Worm (Caenorhabditis elegans): Measurements from ENCODE around the gene ZK1127.5.

The ZK1127.5 gene

ce11 chrII:7057860-7058259 is 7.4 kb downstream of the ZK1127.5 start, which contains the start of gene cth-2:
TSS of gene cth-2 (minus strand) at chrII:7057960.
- TF ChIP-seq egrh-3 (GFP tag; IDR thresholded peaks at IDR 0.05) (no peak), let-607 (tag; optimal IDR thresholded peaks at IDR 0.05) (no peak), rec-8 (tag; optimal IDR thresholded peaks at IDR 0.05) (no peak), nhr-80 (tag; optimal IDR thresholded peaks at IDR 0.05) (peak; percentile 8)

DNA sequence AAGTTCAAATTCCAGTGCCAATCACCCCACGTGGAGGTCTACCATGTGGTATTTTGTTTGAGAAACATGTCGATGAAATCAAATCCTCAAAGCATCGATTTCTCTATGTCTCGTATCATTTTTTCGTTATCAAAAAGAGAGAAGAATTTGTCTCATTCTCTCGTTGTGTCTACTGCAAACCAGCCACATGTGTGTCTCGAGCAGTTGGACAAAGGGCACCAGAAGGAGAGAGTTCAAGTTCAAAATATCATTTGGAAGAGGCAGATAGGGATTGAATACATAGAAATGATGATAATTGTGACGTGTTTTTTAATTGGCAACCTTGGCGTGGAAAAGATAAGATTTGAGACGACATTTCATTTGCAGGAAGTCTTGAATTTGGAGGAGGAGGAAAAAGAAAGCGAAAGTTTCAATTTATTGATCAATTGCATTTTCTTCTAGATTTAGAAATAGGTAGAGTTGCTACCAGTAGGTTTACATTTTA is 8.8 kb downstream of the ZK1127.5 start:
- peak in 1 of 3 experiments; percentile 39 for TF ChIP-seq lin-35 (GFP tag; optimal IDR thresholded peaks at IDR 0.05)
- TF ChIP-seq lin-26 (GFP tag; IDR thresholded peaks at IDR 0.05), result 0 out of 2 replicates have a peak, but pooled peaks have one; percentile 53
- peak; percentile 53; the same call in 1 of the 2 replicates for TF ChIP-seq pbrm-1 (GFP tag; IDR thresholded peaks at IDR 0.05)
- no peak for TF ChIP-seq mes-4 (tag; optimal IDR thresholded peaks at IDR 0.05)
- TF ChIP-seq rec-8 (tag; optimal IDR thresholded peaks at IDR 0.05), result no peak
- no peak for TF ChIP-seq cebp-1 (GFP tag; IDR thresholded peaks at IDR 0.05)
- TF ChIP-seq cebp-1 (tag; optimal IDR thresholded peaks at IDR 0.05), result peak; percentile 55
- no peak for TF ChIP-seq nhr-179 (tag; optimal IDR thresholded peaks at IDR 0.05)
- peak; percentile 70 for TF ChIP-seq nhr-80 (tag; optimal IDR thresholded peaks at IDR 0.05)
- peak; percentile 3 for TF ChIP-seq die-1 (tag; optimal IDR thresholded peaks at IDR 0.05)
- TF ChIP-seq let-607 (tag; optimal IDR thresholded peaks at IDR 0.05), result peak in 1 of 2 experiments; percentile 36
- peak; percentile 29 for TF ChIP-seq lin-54 (GFP tag; optimal IDR thresholded peaks at IDR 0.05)
- no peak for TF ChIP-seq ccch-3 (GFP tag; optimal IDR thresholded peaks at IDR 0.05)
- TF ChIP-seq ztf-26 (tag; optimal IDR thresholded peaks at IDR 0.05), result peak; percentile 36
- TF ChIP-seq sptf-2 (GFP tag; optimal IDR thresholded peaks at IDR 0.05), result no peak
- 0 out of 2 replicates have a peak, but pooled peaks have one; percentile 36 for TF ChIP-seq Y56A3A.18 (GFP tag; IDR thresholded peaks at IDR 0.05)
- TF ChIP-seq somi-1 (GFP tag; optimal IDR thresholded peaks at IDR 0.05), result peak; percentile 62
- TF ChIP-seq let-526 (GFP tag; IDR thresholded peaks at IDR 0.05), result 0 out of 2 replicates have a peak, but pooled peaks have one; percentile 21
- peak; percentile 62 for TF ChIP-seq attf-5 (GFP tag; optimal IDR thresholded peaks at IDR 0.05)
- TF ChIP-seq him-1 (tag; optimal IDR thresholded peaks at IDR 0.05), result no peak
- peak; percentile 43 for TF ChIP-seq lin-40 (tag; optimal IDR thresholded peaks at IDR 0.05)

DNA sequence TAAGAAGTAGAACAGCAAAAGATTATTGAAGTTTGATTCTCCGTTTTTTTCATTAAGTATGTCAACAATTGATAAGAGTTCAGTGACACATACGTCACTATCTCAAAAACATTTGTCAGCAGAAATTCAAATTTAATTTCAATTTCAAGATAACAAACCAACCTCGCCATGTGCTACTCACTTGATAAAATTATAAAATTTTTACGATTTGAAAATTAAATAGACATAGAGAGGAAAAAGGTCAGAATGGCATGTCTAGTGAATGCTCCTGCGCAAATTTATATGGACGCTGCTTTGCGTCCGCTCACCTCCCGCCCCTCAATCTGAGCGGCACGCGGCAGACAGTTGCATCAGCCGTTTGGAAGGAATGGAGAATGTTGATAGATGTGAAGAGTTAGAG is 9.7 kb downstream of the ZK1127.5 start:
- TF ChIP-seq B0336.3 (GFP tag; IDR thresholded peaks at IDR 0.05), result 0 out of 2 replicates have a peak, but pooled peaks have one; percentile 44
- peak; percentile 21 for TF ChIP-seq madf-10 (tag; optimal IDR thresholded peaks at IDR 0.05)
- TF ChIP-seq mcd-1 (GFP tag; IDR thresholded peaks at IDR 0.05), result no peak
- TF ChIP-seq lin-40 (tag; optimal IDR thresholded peaks at IDR 0.05), result no peak
- peak in 1 of 2 experiments; percentile 85 for TF ChIP-seq let-607 (tag; optimal IDR thresholded peaks at IDR 0.05)
- no peak for TF ChIP-seq T26A5.8 (tag; optimal IDR thresholded peaks at IDR 0.05)
- TF ChIP-seq nhr-80 (tag; optimal IDR thresholded peaks at IDR 0.05), result peak; percentile 98
- TF ChIP-seq dox-1 (GFP tag; IDR thresholded peaks at IDR 0.05), result peak; percentile 55; the same call in 1 of the 2 replicates
- peak; percentile 30 for TF ChIP-seq chd-7 (tag; optimal IDR thresholded peaks at IDR 0.05)
- no peak for TF ChIP-seq cebp-1 (GFP tag; IDR thresholded peaks at IDR 0.05)
- TF ChIP-seq cebp-1 (tag; optimal IDR thresholded peaks at IDR 0.05), result peak; percentile 41
- peak; percentile 39; the same call in 1 of the 2 replicates for TF ChIP-seq C06A6.2 (GFP tag; conservative IDR thresholded peaks at IDR 0.05)
- TF ChIP-seq nhr-90 (tag; optimal IDR thresholded peaks at IDR 0.05), result peak; percentile 57
- no peak for TF ChIP-seq ets-4 (GFP tag; optimal IDR thresholded peaks at IDR 0.05)
- TF ChIP-seq atf-7 (tag; optimal IDR thresholded peaks at IDR 0.05), result peak; percentile 89
- 0 out of 2 replicates have a peak, but pooled peaks have one; percentile 47 for TF ChIP-seq nfyb-1 (GFP tag; IDR thresholded peaks at IDR 0.05)
- TF ChIP-seq snpc-4 (GFP tag; optimal IDR thresholded peaks at IDR 0.05), result no peak
- peak in 2 of 4 experiments; percentile 10 to 13 for TF ChIP-seq snpc-4 (tag; optimal IDR thresholded peaks at IDR 0.05)
- TF ChIP-seq tbp1 (GFP tag; optimal IDR thresholded peaks at IDR 0.05), result peak; percentile 32
- TF ChIP-seq ztf-22 (GFP tag; optimal IDR thresholded peaks at IDR 0.05), result peak; percentile 79
